Worm (Caenorhabditis elegans) whole organism, midembryonic: ENCODE data around the gene Y41E3.22.

ENCODE experiments used
- T22C8.4 ChIP-seq: fragments of 200-800 bp; sonication (Bioruptor generic); IDR thresholded peaks from 2 replicates; pipeline ENCODE4 v1.3.6; 2022; ENCODE audit warnings: missing genetic modification characterization, missing compliant biosample characterization
- cog-1 ChIP-seq: sonication (generic microtip); optimal IDR thresholded peaks from 2 replicates; lab custom pipeline; 2016; ENCODE audit warnings: missing genetic modification characterization, missing compliant biosample characterization
- flt-1 ChIP-seq: fragments of 200-800 bp; sonication (Bioruptor generic); IDR thresholded peaks from 2 replicates; pipeline ENCODE4 v1.3.6; 2022; ENCODE audit warnings: missing genetic modification characterization, missing compliant biosample characterization
- med-1 ChIP-seq: sonication (generic microtip); optimal IDR thresholded peaks from 2 replicates; lab custom pipeline; 2017; ENCODE audit warnings: missing genetic modification characterization, mild to moderate bottlenecking, missing compliant biosample characterization, antibody characterized with exemption, missing genetic modification reagents; ENCODE audit not compliant: insufficient read depth

DNA sequence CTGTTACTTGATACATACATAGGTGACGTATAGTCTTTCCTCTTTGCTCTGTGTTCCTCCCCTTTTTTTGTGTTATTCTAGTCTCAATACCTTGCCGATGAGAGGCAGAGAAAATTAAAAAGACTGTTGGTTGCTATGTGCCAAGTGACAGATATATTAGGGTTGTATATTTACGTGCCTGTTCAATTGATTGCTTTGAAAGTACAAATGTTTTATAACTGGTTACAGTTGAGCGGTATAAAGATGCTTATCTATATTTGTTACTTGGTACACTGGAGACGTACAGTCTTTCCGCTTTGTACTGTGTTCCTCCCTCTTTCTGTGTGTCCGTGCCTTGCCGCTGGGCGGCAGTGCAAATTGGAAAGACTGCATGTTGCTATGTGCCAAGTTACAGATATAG, 47.3 kb upstream of the Y41E3.22 start:
- TF ChIP-seq flt-1 (GFP tag; lab: Robert Waterston, UW) (no peak), T22C8.4 (GFP tag; lab: Robert Waterston, UW) (no peak), cog-1 (tag; lab: Kevin White, UChicago) (no peak), med-1 (GFP tag; lab: Kevin White, UChicago) (no peak)
